Worm (Caenorhabditis elegans) whole organism, late embryonic: Measurements from ENCODE around the gene F53H2.1.

Source experiments
- C08G9.2 ChIP-seq: sonication (generic microtip); optimal IDR thresholded peaks from 2 replicates; lab custom pipeline; 2016; ENCODE audit warnings: mild to moderate bottlenecking, missing genetic modification characterization, moderate library complexity, missing compliant biosample characterization
- F13H6.1 ChIP-seq: sonication (generic microtip); optimal IDR thresholded peaks from 2 replicates; lab custom pipeline; 2016; ENCODE audit warnings: missing genetic modification characterization, missing compliant biosample characterization
- T23F11.4 ChIP-seq: fragments of 200-800 bp; sonication (Bioruptor generic); optimal IDR thresholded peaks from 2 replicates; lab custom pipeline; 2018; ENCODE audit warnings: mild to moderate bottlenecking, missing genetic modification characterization, missing compliant biosample characterization
- ama-1 ChIP-seq: fragments of 150-350 bp; optimal IDR thresholded peaks from 2 replicates; lab custom pipeline; 2014
- ceh-18 ChIP-seq: sonication (generic microtip); optimal IDR thresholded peaks from 2 replicates; lab custom pipeline; 2016; ENCODE audit warnings: missing genetic modification characterization, missing compliant biosample characterization
- ceh-19 ChIP-seq: fragments of 200-800 bp; sonication (Bioruptor generic); optimal IDR thresholded peaks from 2 replicates; lab custom pipeline; 2018; ENCODE audit warnings: mild to moderate bottlenecking, missing genetic modification characterization, missing compliant biosample characterization
- ceh-2 ChIP-seq: sonication (generic microtip); optimal IDR thresholded peaks from 2 replicates; lab custom pipeline; 2016; ENCODE audit warnings: missing genotype, missing genetic modification characterization, missing compliant biosample characterization
- ceh-34 ChIP-seq: sonication (generic microtip); optimal IDR thresholded peaks from 2 replicates; lab custom pipeline; 2016; ENCODE audit warnings: mild to moderate bottlenecking, missing genetic modification characterization, missing compliant biosample characterization
- ceh-9 ChIP-seq: sonication (generic microtip); optimal IDR thresholded peaks from 2 replicates; lab custom pipeline; 2016; ENCODE audit warnings: mild to moderate bottlenecking, missing genetic modification characterization, inconsistent platforms, missing compliant biosample characterization
- elt-2 ChIP-seq: sonication (generic microtip); optimal IDR thresholded peaks from 2 replicates; lab custom pipeline; 2016; ENCODE audit warnings: missing genetic modification reagents, missing genetic modification characterization, missing compliant biosample characterization
- ets-4 ChIP-seq: sonication (generic microtip); optimal IDR thresholded peaks from 2 replicates; lab custom pipeline; 2016; ENCODE audit warnings: missing genetic modification characterization, missing compliant biosample characterization
- eyg-1 ChIP-seq: sonication (generic microtip); optimal IDR thresholded peaks from 2 replicates; lab custom pipeline; 2016; ENCODE audit warnings: missing genotype, missing genetic modification characterization, missing compliant biosample characterization
- fax-1 ChIP-seq: sonication (generic microtip); optimal IDR thresholded peaks from 2 replicates; lab custom pipeline; 2016; ENCODE audit warnings: missing genotype, missing genetic modification characterization, missing compliant biosample characterization
- fkh-10 ChIP-seq: fragments of 150-350 bp; optimal IDR thresholded peaks from 2 replicates; lab custom pipeline; 2014; ENCODE audit warnings: missing biosample characterization, missing genetic modification reagents, missing genetic modification characterization
- hlh-15 ChIP-seq: sonication (generic microtip); optimal IDR thresholded peaks from 2 replicates; lab custom pipeline; 2016; ENCODE audit warnings: missing genetic modification characterization, missing compliant biosample characterization
- hlh-30 ChIP-seq: sonication (generic microtip); optimal IDR thresholded peaks from 2 replicates; lab custom pipeline; 2017; ENCODE audit warnings: antibody characterized with exemption, missing genetic modification characterization, missing compliant biosample characterization; ENCODE audit not compliant: insufficient read depth
- hlh-8 ChIP-seq: sonication (generic microtip); optimal IDR thresholded peaks from 2 replicates; lab custom pipeline; 2016; ENCODE audit warnings: missing genotype, missing genetic modification characterization, missing compliant biosample characterization
- lin-11 ChIP-seq: fragments of 200-800 bp; sonication (Bioruptor generic); optimal IDR thresholded peaks from 2 replicates; lab custom pipeline; 2018; ENCODE audit warnings: mild to moderate bottlenecking, missing genetic modification characterization, missing compliant biosample characterization
- nhr-11 ChIP-seq: fragments of 150-350 bp; optimal IDR thresholded peaks from 2 replicates; lab custom pipeline; 2014; ENCODE audit warnings: missing biosample characterization, missing genetic modification characterization
- nhr-232 ChIP-seq: sonication (generic microtip); optimal IDR thresholded peaks from 2 replicates; lab custom pipeline; 2016; ENCODE audit warnings: missing genetic modification characterization, missing compliant biosample characterization
- odd-2 ChIP-seq: sonication (generic microtip); optimal IDR thresholded peaks from 2 replicates; lab custom pipeline; 2017; ENCODE audit warnings: antibody characterized with exemption, mild to moderate bottlenecking, missing genetic modification characterization, missing compliant biosample characterization
- pag-3 ChIP-seq: sonication (generic microtip); optimal IDR thresholded peaks from 2 replicates; lab custom pipeline; 2016; ENCODE audit warnings: missing compliant biosample characterization, missing genetic modification characterization, borderline replicate concordance
- pat-9 ChIP-seq: fragments of 200-800 bp; sonication (Bioruptor generic); optimal IDR thresholded peaks from 2 replicates; lab custom pipeline; 2018; ENCODE audit warnings: mild to moderate bottlenecking, missing genetic modification characterization, moderate library complexity, missing compliant biosample characterization
- pha-2 ChIP-seq: sonication (generic microtip); optimal IDR thresholded peaks from 2 replicates; lab custom pipeline; 2017; ENCODE audit warnings: mild to moderate bottlenecking, missing genetic modification characterization, missing compliant biosample characterization
- pha-4 ChIP-seq: fragments of 150-350 bp; optimal IDR thresholded peaks from 2 replicates; lab custom pipeline; 2018; ENCODE audit warnings: missing biosample characterization, missing genetic modification reagents, missing genetic modification characterization
- ref-2 ChIP-seq: sonication (generic microtip); optimal IDR thresholded peaks from 2 replicates; lab custom pipeline; 2016; ENCODE audit warnings: missing genetic modification characterization, missing compliant biosample characterization
- rnt-1 ChIP-seq: sonication (generic microtip); optimal IDR thresholded peaks from 2 replicates; lab custom pipeline; 2016; ENCODE audit warnings: missing genetic modification characterization, missing compliant biosample characterization
- sox-4 ChIP-seq: sonication (generic microtip); optimal IDR thresholded peaks from 2 replicates; lab custom pipeline; 2017; ENCODE audit warnings: mild to moderate bottlenecking, missing genetic modification characterization, inconsistent platforms, missing compliant biosample characterization
- ttx-3 ChIP-seq: sonication (generic microtip); optimal IDR thresholded peaks from 2 replicates; lab custom pipeline; 2016; ENCODE audit warnings: missing genetic modification reagents, missing genetic modification characterization, missing compliant biosample characterization
- unc-3 ChIP-seq, 2 experiments: fragments of 200-800 bp in 1 of 2; sonication (Bioruptor generic) in 1 of 2; sonication (generic microtip) in 1 of 2; conservative IDR thresholded peaks in 1 of 2; optimal IDR thresholded peaks in 1 of 2; 2 replicates each; pipeline versions ENCODE4 v1.3.6 to Lab custom; 2016 to 2022; ENCODE audit warnings: missing compliant biosample characterization in 2 of 2, missing genetic modification characterization in 2 of 2, missing genetic modification reagents in 1 of 2
- unc-42 ChIP-seq: sonication (generic microtip); optimal IDR thresholded peaks from 2 replicates; lab custom pipeline; 2016; ENCODE audit warnings: missing genotype, missing genetic modification characterization, missing compliant biosample characterization
- unc-55 ChIP-seq: sonication (generic microtip); optimal IDR thresholded peaks from 2 replicates; lab custom pipeline; 2017; ENCODE audit warnings: missing biosample characterization, missing genetic modification reagents, missing genetic modification characterization
- unc-86 ChIP-seq: sonication (generic microtip); optimal IDR thresholded peaks from 2 replicates; lab custom pipeline; 2016; ENCODE audit warnings: missing genetic modification characterization, missing compliant biosample characterization
- zip-5 ChIP-seq: sonication (generic microtip); optimal IDR thresholded peaks from 2 replicates; lab custom pipeline; 2016; ENCODE audit warnings: missing genetic modification characterization, missing compliant biosample characterization
- ztf-16 ChIP-seq: sonication (generic microtip); optimal IDR thresholded peaks from 2 replicates; lab custom pipeline; 2017; ENCODE audit warnings: missing genetic modification characterization, missing compliant biosample characterization

Gene F53H2.1

ce11 chrV:20399532-20400068 lies 12.1 kb downstream of the F53H2.1 start:
- no peak for TF ChIP-seq ceh-18
- TF ChIP-seq ceh-2 (tag; lab: Kevin White, UChicago): no peak
- TF ChIP-seq eyg-1 (tag; lab: Kevin White, UChicago): no peak
- TF ChIP-seq nhr-232: no peak
- TF ChIP-seq unc-42 (tag; lab: Kevin White, UChicago): no peak
- TF ChIP-seq pag-3 (tag; lab: Kevin White, UChicago): no peak
- TF ChIP-seq ttx-3 (tag; lab: Kevin White, UChicago): no peak
- TF ChIP-seq pat-9: no peak
- TF ChIP-seq hlh-30 (tag; lab: Kevin White, UChicago): no peak
- no peak for TF ChIP-seq lin-11
- TF ChIP-seq odd-2 (tag; lab: Kevin White, UChicago): no peak
- no peak for TF ChIP-seq rnt-1 (tag; lab: Kevin White, UChicago)
- no peak for TF ChIP-seq ref-2 (tag; lab: Kevin White, UChicago)
- no peak for TF ChIP-seq zip-5 (tag; lab: Kevin White, UChicago)
- no peak for TF ChIP-seq C08G9.2 (tag; lab: Kevin White, UChicago)
- TF ChIP-seq fax-1 (tag; lab: Kevin White, UChicago): no peak
- TF ChIP-seq hlh-15: no peak
- TF ChIP-seq hlh-8 (tag; lab: Kevin White, UChicago): no peak

ce11 chrV:20402842-20403241 lies 15.3 kb downstream of the F53H2.1 start:
- TF ChIP-seq ceh-19 (GFP tag; lab: Kevin White, UChicago) (no peak), ceh-2 (tag; lab: Kevin White, UChicago) (no peak), ets-4 (no peak), pag-3 (tag; lab: Kevin White, UChicago) (no peak), sox-4 (tag; lab: Kevin White, UChicago) (no peak), fax-1 (tag; lab: Kevin White, UChicago) (no peak), eyg-1 (tag; lab: Kevin White, UChicago) (no peak), unc-3 (GFP tag; conservative IDR thresholded peaks at IDR 0.05; lab: Robert Waterston, UW) (no peak), unc-3 (tag; optimal IDR thresholded peaks at IDR 0.05; lab: Kevin White, UChicago) (no peak), ceh-9 (no peak), unc-86 (tag; lab: Kevin White, UChicago) (no peak)

- TF ChIP-seq elt-2 (tag; lab: Kevin White, UChicago): no peak
Measured at ce11 chrV:20406817-20407216, 19.3 kb downstream of the F53H2.1 start.

- TF ChIP-seq hlh-30 (tag; lab: Kevin White, UChicago): no peak
- no peak for TF ChIP-seq ztf-16 (tag; lab: Kevin White, UChicago)
- no peak for TF ChIP-seq unc-86 (tag; lab: Kevin White, UChicago)
- no peak for TF ChIP-seq pha-4 (tag; lab: Kevin White, UChicago)
- TF ChIP-seq nhr-11 (tag; lab: Kevin White, UChicago): no peak
- no peak for TF ChIP-seq rnt-1 (tag; lab: Kevin White, UChicago)
- no peak for TF ChIP-seq fkh-10
- TF ChIP-seq F13H6.1 (tag; lab: Kevin White, UChicago): no peak
- no peak for TF ChIP-seq ama-1
Measured at ce11 chrV:20409016-20409415, 21.5 kb downstream of the F53H2.1 start.

ce11 chrV:20410285-20410684 lies 22.8 kb downstream of the F53H2.1 start:
- peak; percentile 49 for TF ChIP-seq pha-2 (tag; lab: Kevin White, UChicago)
- peak; percentile 41 for TF ChIP-seq unc-55 (GFP tag; lab: Kevin White, UChicago)
- no peak for TF ChIP-seq ceh-34 (tag; lab: Kevin White, UChicago)
- TF ChIP-seq T23F11.4 (GFP tag; lab: Kevin White, UChicago): no peak
- peak; percentile 14 for TF ChIP-seq sox-4 (tag; lab: Kevin White, UChicago)
- no peak for TF ChIP-seq fkh-10
- no peak for TF ChIP-seq C08G9.2 (tag; lab: Kevin White, UChicago)
- no peak for TF ChIP-seq zip-5 (tag; lab: Kevin White, UChicago)
- no peak for TF ChIP-seq ceh-2 (tag; lab: Kevin White, UChicago)
